Worm (Caenorhabditis elegans) whole organism, L3 larva: ENCODE data around the gene nhr-237.

ENCODE experiments used
- ZK546.5 ChIP-seq: sonication (generic microtip); optimal IDR thresholded peaks from 2 replicates; lab custom pipeline; 2017; ENCODE audit warnings: missing biosample characterization, missing genetic modification characterization
- ceh-28 ChIP-seq: fragments of 150-350 bp; optimal IDR thresholded peaks from 2 replicates; lab custom pipeline; 2014; ENCODE audit warnings: missing biosample characterization, missing genetic modification reagents, missing genetic modification characterization
- nhr-12 ChIP-seq: fragments of 150-350 bp; optimal IDR thresholded peaks from 2 replicates; lab custom pipeline; 2014; ENCODE audit warnings: missing biosample characterization, missing genetic modification characterization
- snpc-4 ChIP-seq: fragments of 150-350 bp; optimal IDR thresholded peaks from 2 replicates; lab custom pipeline; 2014; ENCODE audit warnings: missing biosample characterization, missing genetic modification characterization

ce11 chrV:1575493-1576084 is 51.0 kb downstream of the nhr-237 start:
- no peak for TF ChIP-seq snpc-4 (tag; lab: Kevin White, UChicago)
- no peak for TF ChIP-seq nhr-12 (tag; lab: Kevin White, UChicago)
- TF ChIP-seq ceh-28 (tag; lab: Kevin White, UChicago) = no peak
- no peak for TF ChIP-seq ZK546.5 (tag; lab: Kevin White, UChicago)
